Worm (Caenorhabditis elegans) whole organism, L4/young adult: ENCODE data around the gene map-2.
A peak's percentile ranks its signal among the peaks of the same experiment; 100 is the strongest.
"Not testable (repeated sequence)": the region's sequence is repeated elsewhere in the genome, so short reads cannot be mapped to it uniquely, and the experiment has no call there.

ENCODE experiments used
- W03F9.2 ChIP-seq: fragments of 150-350 bp; optimal IDR thresholded peaks from 2 replicates; lab custom pipeline; 2014; ENCODE audit warnings: missing biosample characterization, missing genetic modification characterization
- dao-5 ChIP-seq: sonication (generic microtip); optimal IDR thresholded peaks from 2 replicates; lab custom pipeline; 2016; ENCODE audit warnings: missing genotype, missing genetic modification characterization, moderate library complexity, missing compliant biosample characterization
- him-1 ChIP-seq: sonication (generic microtip); optimal IDR thresholded peaks from 2 replicates; lab custom pipeline; 2016; ENCODE audit warnings: missing genotype, missing genetic modification reagents, missing genetic modification characterization, missing compliant biosample characterization

map-2 gene

DNA sequence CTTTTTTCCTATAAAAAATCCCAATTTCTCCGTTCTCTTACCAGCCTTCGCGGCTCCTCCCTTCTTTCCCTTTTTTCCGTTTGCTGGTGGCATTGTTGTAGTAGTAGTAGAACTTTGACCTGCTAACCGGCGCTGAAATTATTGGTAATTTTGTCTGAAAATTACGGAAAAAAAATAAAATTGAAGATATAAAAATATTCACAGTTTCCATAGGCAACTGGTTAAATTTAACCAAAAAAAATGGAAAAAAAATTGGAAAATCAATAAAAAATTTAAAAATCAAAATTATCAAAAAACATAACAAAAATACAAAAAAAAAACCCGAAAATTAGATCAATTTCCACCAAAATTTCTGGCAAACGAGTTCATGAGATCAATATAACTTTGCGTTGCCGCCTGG, at the start of gene map-2:
TSS of gene map-2 (minus strand) at position 101 of the 400 bp plus-strand sequence.
- no peak for TF ChIP-seq dao-5 (tag; lab: Kevin White, UChicago)
- no peak for TF ChIP-seq him-1

DNA sequence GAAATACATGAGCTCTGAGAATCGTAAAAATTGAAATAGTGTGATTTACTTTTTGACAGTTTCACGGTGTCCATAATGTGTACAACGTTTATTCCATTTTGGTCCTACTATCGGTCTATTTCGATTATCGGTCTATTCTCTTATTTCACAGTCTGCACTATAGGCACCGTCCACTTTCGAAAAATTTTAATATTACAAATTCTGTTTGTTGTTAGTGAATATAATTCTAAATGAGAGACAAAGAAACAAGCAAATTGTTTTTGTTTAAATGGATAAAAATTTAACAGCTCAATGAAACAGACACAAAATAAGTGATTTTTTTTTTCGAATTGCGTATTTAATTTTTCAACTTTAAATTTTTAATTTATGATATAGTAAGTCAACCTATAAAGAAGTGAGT, 43.5 kb upstream of the map-2 start:
- TF ChIP-seq him-1 (no peak), W03F9.2 (tag; lab: Kevin White, UChicago) (no peak), dao-5 (tag; lab: Kevin White, UChicago) (no peak)

DNA sequence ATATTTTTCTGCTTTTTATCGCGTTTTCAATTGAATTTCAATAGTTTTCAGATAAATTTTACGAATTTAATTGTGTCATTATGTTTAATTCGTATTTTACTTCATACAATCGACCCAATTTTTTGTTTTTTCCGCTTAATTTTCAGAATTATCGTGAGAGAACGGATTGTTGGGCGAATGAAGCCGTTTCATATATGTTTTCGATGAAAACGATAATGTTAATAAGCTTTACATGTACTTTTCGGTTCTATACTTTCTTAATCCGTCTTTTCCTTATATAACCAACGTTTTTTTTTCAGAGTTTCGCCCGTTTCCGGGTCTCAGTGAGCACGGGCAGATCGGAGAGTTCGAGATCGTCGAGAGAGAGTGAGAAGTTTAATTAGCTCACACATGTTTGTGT, 40.6 kb upstream of the map-2 start, which contains the start of gene T06A10.2:
TSS of gene T06A10.2 (plus strand) at position 301 of the 400 bp plus-strand sequence.
- TF ChIP-seq W03F9.2 (tag; lab: Kevin White, UChicago); him-1; dao-5 (tag; lab: Kevin White, UChicago): not testable (repeated sequence)

DNA sequence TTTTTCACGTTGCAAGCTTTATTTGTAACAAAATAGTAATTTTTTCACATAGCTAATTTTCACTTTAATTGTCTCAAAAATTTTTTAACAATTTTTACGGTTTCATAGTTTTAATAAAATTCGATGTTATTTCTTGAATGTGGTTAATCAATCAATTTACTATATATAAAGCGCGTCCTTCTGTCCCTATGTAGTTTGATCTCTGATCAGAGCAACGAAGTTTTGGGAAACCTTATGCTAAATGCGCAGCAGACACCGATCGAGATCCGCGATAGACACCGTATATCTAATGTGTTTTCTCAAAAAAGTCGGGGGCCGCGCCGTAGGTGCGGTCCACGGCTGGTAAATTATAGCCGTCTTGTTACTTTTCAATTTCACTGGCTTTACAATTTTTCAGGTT, 33.9 kb upstream of the map-2 start:
- TF ChIP-seq W03F9.2 (tag; lab: Kevin White, UChicago): no peak
- TF ChIP-seq dao-5 (tag; lab: Kevin White, UChicago): no peak
- TF ChIP-seq him-1: no peak

- TF ChIP-seq him-1 (no peak), W03F9.2 (tag; lab: Kevin White, UChicago) (no peak), dao-5 (tag; lab: Kevin White, UChicago) (no peak)
These were observed 14.2 kb upstream of the map-2 start, which contains the start of gene T06A10.106 for ce11 chrIV:16868900-16869299. Gene T06A10.106, minus strand, starts transcription at chrIV:16869000.

ce11 chrIV:16867223-16867622, 12.5 kb upstream of the map-2 start, which contains the start of gene T06A10.107:
Gene T06A10.107, plus strand, starts transcription at chrIV:16867523.
- TF ChIP-seq him-1 (no peak), dao-5 (tag; lab: Kevin White, UChicago) (no peak), W03F9.2 (tag; lab: Kevin White, UChicago) (no peak)

DNA sequence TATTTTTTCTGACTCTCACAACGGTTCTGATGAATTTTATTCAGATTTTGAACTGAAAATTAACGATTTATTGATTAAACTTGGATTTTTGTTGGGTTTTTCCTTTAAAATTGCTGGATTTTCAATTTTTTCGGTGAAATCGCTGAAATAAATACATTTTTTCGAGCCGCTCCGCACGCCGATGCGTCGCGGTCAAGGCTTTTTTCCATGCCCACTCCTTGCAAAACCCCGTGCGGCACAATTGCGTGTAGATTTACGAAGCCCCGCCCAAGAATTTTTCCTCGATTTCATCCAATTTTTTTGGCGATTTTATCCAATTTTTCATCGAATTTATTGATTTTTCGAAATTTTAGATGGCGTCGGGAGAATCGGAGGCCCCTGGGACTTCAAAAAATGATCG, 10.8 kb upstream of the map-2 start, which contains the start of gene gtsf-1:
TSS of gene gtsf-1 (plus strand) at position 354 of the 400 bp plus-strand sequence.
- TF ChIP-seq W03F9.2 (tag; lab: Kevin White, UChicago): peak; percentile 61
- TF ChIP-seq dao-5 (tag; lab: Kevin White, UChicago): no peak

ce11 chrIV:16864876-16865275, 10.2 kb upstream of the map-2 start:
- TF ChIP-seq W03F9.2 (tag; lab: Kevin White, UChicago): no peak

DNA sequence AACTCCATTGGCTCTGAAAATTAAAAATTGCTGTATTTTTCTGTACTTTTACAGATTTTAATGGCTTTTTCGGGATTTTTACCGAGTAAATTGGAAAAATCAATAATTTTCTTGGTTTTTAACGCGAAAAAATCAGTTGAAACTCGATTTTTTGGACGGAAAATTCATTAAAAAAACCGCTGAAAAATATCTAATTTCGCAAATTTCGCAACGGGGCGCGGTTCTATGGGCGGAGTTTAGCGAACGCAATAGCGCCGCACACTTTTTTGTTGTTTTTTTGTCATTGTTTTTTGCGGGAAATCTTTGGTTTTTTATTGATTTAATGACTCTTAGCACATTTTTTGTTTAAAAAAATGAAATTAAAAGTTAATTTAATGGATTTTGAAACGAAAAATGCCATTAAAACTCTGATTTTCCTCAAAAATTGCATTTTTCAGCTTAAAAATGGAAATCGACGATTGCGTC, 8.8 kb upstream of the map-2 start, which contains the start of the genes mel-46 and lsy-13:
TSS of gene mel-46 (minus strand) at position 51 of the 465 bp plus-strand sequence.
TSS of gene lsy-13 (plus strand) at position 440 of the 465 bp plus-strand sequence.
- TF ChIP-seq W03F9.2 (tag; lab: Kevin White, UChicago) (peak; percentile 70), him-1 (no peak)

DNA sequence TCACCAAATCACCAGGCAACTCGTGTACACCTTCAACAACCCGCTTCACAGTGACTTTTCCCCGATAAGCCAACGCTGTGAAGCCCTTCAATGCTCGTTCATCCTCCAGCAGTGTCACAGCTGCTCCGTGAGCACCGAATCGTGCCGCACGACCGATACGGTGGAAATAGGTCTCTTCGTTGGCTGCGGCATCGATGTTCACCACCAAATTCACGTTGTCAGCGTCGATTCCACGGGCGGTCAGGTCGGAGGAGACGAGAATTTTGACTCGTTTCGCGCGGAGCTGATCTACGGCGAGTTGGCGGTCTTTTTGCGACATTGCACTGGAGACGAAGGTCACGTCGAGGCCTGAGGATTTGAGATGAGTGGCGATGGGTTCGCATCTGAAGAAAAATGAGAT, 6.0 kb upstream of the map-2 start:
- TF ChIP-seq dao-5 (tag; lab: Kevin White, UChicago): no peak
- no peak for TF ChIP-seq him-1
- TF ChIP-seq W03F9.2 (tag; lab: Kevin White, UChicago): no peak

- TF ChIP-seq W03F9.2 (tag; lab: Kevin White, UChicago); dao-5 (tag; lab: Kevin White, UChicago); him-1: not testable (repeated sequence)
These were observed 11.8 kb downstream of the map-2 start, which contains the start of gene Y116A8A.150 for ce11 chrIV:16842873-16843272. Gene Y116A8A.150, minus strand, starts transcription at chrIV:16842973.

DNA sequence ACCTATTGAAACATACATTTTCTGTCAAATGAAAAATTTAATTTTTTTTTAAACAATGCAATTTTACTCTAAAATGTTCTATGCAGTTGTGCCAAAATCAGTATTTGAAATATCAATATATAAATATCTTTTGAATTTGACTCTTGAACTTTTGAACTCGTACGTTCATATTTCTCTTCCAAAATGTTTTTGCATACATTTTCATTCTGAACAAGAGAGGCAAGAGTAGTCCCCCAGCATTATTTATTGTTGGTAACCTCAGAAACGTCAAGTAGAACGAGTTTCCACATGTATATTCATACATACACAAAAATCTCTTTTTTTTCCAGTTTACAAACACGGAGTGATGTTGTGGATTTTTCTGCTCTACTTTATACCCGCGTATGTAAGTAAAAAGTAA, 23.3 kb downstream of the map-2 start, which contains the start of gene clec-194:
TSS of gene clec-194 (plus strand) at position 301 of the 400 bp plus-strand sequence.
- TF ChIP-seq him-1 (no peak), W03F9.2 (tag; lab: Kevin White, UChicago) (no peak), dao-5 (tag; lab: Kevin White, UChicago) (no peak)

DNA sequence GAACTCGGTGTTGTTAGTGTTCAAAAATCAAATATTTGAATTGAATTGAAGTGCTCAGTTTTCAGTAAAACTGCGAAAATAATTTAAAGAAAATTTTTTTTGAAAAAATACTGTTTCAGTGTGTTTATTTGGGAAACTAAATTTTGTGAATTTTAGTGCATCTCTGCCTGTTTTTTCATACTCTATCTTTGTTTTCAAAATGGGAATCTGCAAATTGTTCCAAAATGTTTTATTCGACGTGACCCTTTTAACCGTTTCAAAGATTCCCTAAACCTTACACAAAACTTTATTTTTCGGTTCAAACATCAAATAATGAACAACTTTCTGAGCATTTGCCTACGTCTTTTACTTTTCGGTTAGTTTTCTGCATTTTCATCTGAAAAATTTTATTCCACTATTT, 24.8 kb downstream of the map-2 start, which contains the start of gene Y116A8A.7:
TSS of gene Y116A8A.7 (plus strand) at position 301 of the 400 bp plus-strand sequence.
- no peak for TF ChIP-seq him-1
- no peak for TF ChIP-seq W03F9.2 (tag; lab: Kevin White, UChicago)
- no peak for TF ChIP-seq dao-5 (tag; lab: Kevin White, UChicago)

- no peak for TF ChIP-seq him-1
These were observed 26.0 kb downstream of the map-2 start, which contains the start of gene Y116A8A.6 for ce11 chrIV:16828698-16829097. Gene Y116A8A.6, minus strand, starts transcription at chrIV:16828798.

ce11 chrIV:16822529-16822928, 32.2 kb downstream of the map-2 start, which contains the start of gene Y116A8A.4:
Gene Y116A8A.4, plus strand, starts transcription at chrIV:16822829.
- TF ChIP-seq dao-5 (tag; lab: Kevin White, UChicago) (no peak), him-1 (no peak), W03F9.2 (tag; lab: Kevin White, UChicago) (no peak)
